Worm (Caenorhabditis elegans) whole organism, L1 larva: ENCODE results near the gene pup-2.

Experiments used
- C04F5.9 ChIP-seq: sonication (generic microtip); optimal IDR thresholded peaks from 2 replicates; lab custom pipeline; 2016; ENCODE audit warnings: missing genetic modification characterization, missing compliant biosample characterization
- C34B4.2 ChIP-seq: sonication (generic microtip); optimal IDR thresholded peaks from 2 replicates; lab custom pipeline; 2017; ENCODE audit warnings: mild to moderate bottlenecking, missing genetic modification characterization, missing compliant biosample characterization
- F16B12.6 ChIP-seq: fragments of 150-350 bp; optimal IDR thresholded peaks from 2 replicates; lab custom pipeline; 2014; ENCODE audit warnings: missing biosample characterization, missing genetic modification characterization
- Y116A8C.19 ChIP-seq: sonication (generic microtip); optimal IDR thresholded peaks from 2 replicates; lab custom pipeline; 2016; ENCODE audit warnings: missing compliant biosample characterization, missing genetic modification characterization, borderline replicate concordance
- aha-1 ChIP-seq: fragments of 150-350 bp; optimal IDR thresholded peaks from 2 replicates; lab custom pipeline; 2014; ENCODE audit warnings: missing biosample characterization, missing genetic modification characterization
- aly-2 ChIP-seq: fragments of 150-350 bp; optimal IDR thresholded peaks from 2 replicates; lab custom pipeline; 2014; ENCODE audit warnings: missing biosample characterization, missing genetic modification characterization
- blmp-1 ChIP-seq: fragments of 150-350 bp; optimal IDR thresholded peaks from 2 replicates; lab custom pipeline; 2014; ENCODE audit warnings: missing biosample characterization, missing genetic modification characterization
- ceh-8 ChIP-seq: fragments of 200-800 bp; sonication (Bioruptor generic); optimal IDR thresholded peaks from 2 replicates; lab custom pipeline; 2018; ENCODE audit warnings: mild to moderate bottlenecking, missing genetic modification characterization, moderate library complexity, missing compliant biosample characterization
- ceh-88 ChIP-seq: fragments of 200-800 bp; sonication (Bioruptor generic); IDR thresholded peaks from 2 replicates; pipeline ENCODE4 v1.3.6; 2022; ENCODE audit warnings: missing genetic modification characterization, missing compliant biosample characterization
- ces-1 ChIP-seq: fragments of 150-350 bp; optimal IDR thresholded peaks from 2 replicates; lab custom pipeline; 2014; ENCODE audit warnings: missing biosample characterization, missing genetic modification reagents, missing genetic modification characterization
- dpl-1 ChIP-seq, 3 experiments: fragments of 150-350 bp in 2 of 3; sonication (generic microtip) in 1 of 3; optimal IDR thresholded peaks; 2 replicates each; lab custom pipeline; 2014 to 2017; ENCODE audit warnings: missing biosample characterization in 3 of 3, missing genetic modification characterization in 3 of 3, missing genetic modification reagents in 3 of 3
- dsc-1 ChIP-seq: sonication (generic microtip); optimal IDR thresholded peaks from 2 replicates; lab custom pipeline; 2016; ENCODE audit warnings: mild to moderate bottlenecking, missing genetic modification characterization, missing compliant biosample characterization
- efl-1 ChIP-seq, 4 experiments: fragments of 150-350 bp; optimal IDR thresholded peaks in 3 of 4; peaks in 1 of 4; 1 replicate in 1 of 4; 2 replicates in 3 of 4; lab custom pipeline; 2014; ENCODE audit warnings: missing biosample characterization in 2 of 4, missing genetic modification characterization in 2 of 4, missing genetic modification reagents in 2 of 4
- efl-3 ChIP-seq: fragments of 200-800 bp; sonication (Bioruptor generic); optimal IDR thresholded peaks from 2 replicates; lab custom pipeline; 2018; ENCODE audit warnings: mild to moderate bottlenecking, missing genetic modification characterization, missing compliant biosample characterization
- elt-2 ChIP-seq: sonication (generic microtip); optimal IDR thresholded peaks from 2 replicates; lab custom pipeline; 2016; ENCODE audit warnings: missing genetic modification characterization, mild to moderate bottlenecking, inconsistent platforms, missing compliant biosample characterization, missing genetic modification reagents
- elt-3 ChIP-seq, 6 experiments: fragments of 150-350 bp in 1 of 6; sonication (generic microtip); optimal IDR thresholded peaks; 2 replicates each; lab custom pipeline; 2017 to 2018; ENCODE audit warnings: missing biosample characterization in 6 of 6, missing genetic modification characterization in 6 of 6, inconsistent platforms in 1 of 6
- ets-5 ChIP-seq: fragments of 200-800 bp; sonication (Bioruptor generic); IDR thresholded peaks from 2 replicates; pipeline ENCODE4 v1.3.6; 2022; ENCODE audit warnings: missing genetic modification characterization, missing compliant biosample characterization
- fkh-4 ChIP-seq: sonication (generic microtip); optimal IDR thresholded peaks from 2 replicates; lab custom pipeline; 2016; ENCODE audit warnings: missing compliant biosample characterization, missing genetic modification characterization, borderline replicate concordance
- hlh-17 ChIP-seq: fragments of 200-800 bp; sonication (Bioruptor generic); optimal IDR thresholded peaks from 2 replicates; lab custom pipeline; 2018; ENCODE audit warnings: missing genetic modification characterization, mild to moderate bottlenecking, missing compliant biosample characterization, moderate library complexity, borderline replicate concordance
- hpl-2 ChIP-seq: fragments of 150-350 bp; optimal IDR thresholded peaks from 2 replicates; lab custom pipeline; 2014; ENCODE audit warnings: missing biosample characterization, missing genetic modification reagents, missing genetic modification characterization
- isw-1 ChIP-seq: fragments of 200-800 bp; sonication (Bioruptor generic); IDR thresholded peaks from 2 replicates; pipeline ENCODE4 v1.3.6; 2022; ENCODE audit warnings: missing genetic modification characterization, missing compliant biosample characterization
- jun-1 ChIP-seq: fragments of 150-350 bp; optimal IDR thresholded peaks from 2 replicates; lab custom pipeline; 2014; ENCODE audit warnings: missing biosample characterization, missing genetic modification reagents, missing genetic modification characterization
- lin-14 ChIP-seq: fragments of 200-800 bp; sonication (Bioruptor generic); optimal IDR thresholded peaks from 2 replicates; lab custom pipeline; 2018; ENCODE audit warnings: mild to moderate bottlenecking, missing genetic modification characterization, moderate library complexity, missing compliant biosample characterization
- lin-15B ChIP-seq: fragments of 150-350 bp; sonication (generic microtip); optimal IDR thresholded peaks from 3 replicates; lab custom pipeline; 2014; ENCODE audit warnings: missing biosample characterization, missing genetic modification characterization
- lin-39 ChIP-seq: fragments of 150-350 bp; optimal IDR thresholded peaks from 2 replicates; lab custom pipeline; 2014; ENCODE audit warnings: missing biosample characterization, missing genetic modification reagents, missing genetic modification characterization
- lir-3 ChIP-seq: sonication (generic microtip); optimal IDR thresholded peaks from 2 replicates; lab custom pipeline; 2016; ENCODE audit warnings: mild to moderate bottlenecking, missing genetic modification characterization, moderate library complexity, missing compliant biosample characterization; ENCODE audit not compliant: poor library complexity
- lsy-2 ChIP-seq, 2 experiments: fragments of 150-350 bp; optimal IDR thresholded peaks; 2 replicates each; lab custom pipeline; 2014; ENCODE audit warnings: missing biosample characterization in 2 of 2, missing genetic modification characterization in 2 of 2
- mab-9 ChIP-seq: fragments of 200-800 bp; sonication (Bioruptor generic); IDR thresholded peaks from 2 replicates; pipeline ENCODE4 v1.3.6; 2022; ENCODE audit warnings: missing genetic modification reagents, missing genetic modification characterization, missing compliant biosample characterization
- mep-1 ChIP-seq: fragments of 150-350 bp; optimal IDR thresholded peaks from 2 replicates; lab custom pipeline; 2014; ENCODE audit warnings: missing biosample characterization, missing genetic modification characterization
- nhr-11 ChIP-seq: fragments of 150-350 bp; optimal IDR thresholded peaks from 2 replicates; lab custom pipeline; 2014; ENCODE audit warnings: missing biosample characterization, missing genetic modification characterization
- nhr-12 ChIP-seq: sonication (generic microtip); optimal IDR thresholded peaks from 2 replicates; lab custom pipeline; 2017; ENCODE audit warnings: missing biosample characterization, missing genetic modification characterization
- nhr-19 ChIP-seq: fragments of 200-800 bp; sonication (Bioruptor generic); conservative IDR thresholded peaks from 2 replicates; pipeline ENCODE4 v1.3.6; 2022; ENCODE audit warnings: missing genetic modification characterization, missing compliant biosample characterization
- nhr-20 ChIP-seq: sonication (generic microtip); optimal IDR thresholded peaks from 2 replicates; lab custom pipeline; 2016; ENCODE audit warnings: mild to moderate bottlenecking, missing genetic modification characterization, missing compliant biosample characterization
- nhr-71 ChIP-seq: sonication (generic microtip); optimal IDR thresholded peaks from 2 replicates; lab custom pipeline; 2016; ENCODE audit warnings: mild to moderate bottlenecking, missing genetic modification characterization, moderate library complexity, missing compliant biosample characterization
- nhr-77 ChIP-seq: fragments of 150-350 bp; optimal IDR thresholded peaks from 2 replicates; lab custom pipeline; 2014; ENCODE audit warnings: missing biosample characterization, missing genetic modification characterization
- nhr-85 ChIP-seq: sonication (generic microtip); peaks from one replicate; lab custom pipeline; 2016; ENCODE audit warnings: missing genetic modification characterization, inconsistent platforms, missing compliant biosample characterization
- pax-3 ChIP-seq: fragments of 200-800 bp; sonication (Bioruptor generic); optimal IDR thresholded peaks from 2 replicates; lab custom pipeline; 2018; ENCODE audit warnings: mild to moderate bottlenecking, missing genetic modification characterization, moderate library complexity, missing compliant biosample characterization
- pqm-1 ChIP-seq: sonication (generic microtip); optimal IDR thresholded peaks from 3 replicates; lab custom pipeline; 2017; ENCODE audit warnings: missing biosample characterization, missing genetic modification characterization
- snu-23 ChIP-seq: sonication (generic microtip); optimal IDR thresholded peaks from 2 replicates; lab custom pipeline; 2016; ENCODE audit warnings: missing genetic modification characterization, missing compliant biosample characterization
- swsn-7 ChIP-seq: sonication (generic microtip); optimal IDR thresholded peaks from 2 replicates; lab custom pipeline; 2016; ENCODE audit warnings: missing genetic modification characterization, missing compliant biosample characterization
- tbx-2 ChIP-seq: sonication (generic microtip); optimal IDR thresholded peaks from 2 replicates; lab custom pipeline; 2016; ENCODE audit warnings: missing genetic modification characterization, missing compliant biosample characterization
- vab-15 ChIP-seq: sonication (generic microtip); optimal IDR thresholded peaks from 2 replicates; lab custom pipeline; 2017; ENCODE audit warnings: missing genotype, mild to moderate bottlenecking, missing genetic modification characterization, missing compliant biosample characterization
- xbp-1 ChIP-seq: sonication (generic microtip); optimal IDR thresholded peaks from 2 replicates; lab custom pipeline; 2016; ENCODE audit warnings: missing genetic modification characterization, missing compliant biosample characterization
- zip-4 ChIP-seq: fragments of 200-800 bp; sonication (Bioruptor generic); optimal IDR thresholded peaks from 2 replicates; lab custom pipeline; 2018; ENCODE audit warnings: mild to moderate bottlenecking, missing genetic modification characterization, moderate library complexity, missing compliant biosample characterization
- ztf-11 ChIP-seq, 2 experiments: sonication (generic microtip); optimal IDR thresholded peaks; 2 replicates each; lab custom pipeline; 2016 to 2017; ENCODE audit warnings: missing genetic modification characterization in 2 of 2, missing biosample characterization in 1 of 2, missing compliant biosample characterization in 1 of 2

The pup-2 gene

DNA sequence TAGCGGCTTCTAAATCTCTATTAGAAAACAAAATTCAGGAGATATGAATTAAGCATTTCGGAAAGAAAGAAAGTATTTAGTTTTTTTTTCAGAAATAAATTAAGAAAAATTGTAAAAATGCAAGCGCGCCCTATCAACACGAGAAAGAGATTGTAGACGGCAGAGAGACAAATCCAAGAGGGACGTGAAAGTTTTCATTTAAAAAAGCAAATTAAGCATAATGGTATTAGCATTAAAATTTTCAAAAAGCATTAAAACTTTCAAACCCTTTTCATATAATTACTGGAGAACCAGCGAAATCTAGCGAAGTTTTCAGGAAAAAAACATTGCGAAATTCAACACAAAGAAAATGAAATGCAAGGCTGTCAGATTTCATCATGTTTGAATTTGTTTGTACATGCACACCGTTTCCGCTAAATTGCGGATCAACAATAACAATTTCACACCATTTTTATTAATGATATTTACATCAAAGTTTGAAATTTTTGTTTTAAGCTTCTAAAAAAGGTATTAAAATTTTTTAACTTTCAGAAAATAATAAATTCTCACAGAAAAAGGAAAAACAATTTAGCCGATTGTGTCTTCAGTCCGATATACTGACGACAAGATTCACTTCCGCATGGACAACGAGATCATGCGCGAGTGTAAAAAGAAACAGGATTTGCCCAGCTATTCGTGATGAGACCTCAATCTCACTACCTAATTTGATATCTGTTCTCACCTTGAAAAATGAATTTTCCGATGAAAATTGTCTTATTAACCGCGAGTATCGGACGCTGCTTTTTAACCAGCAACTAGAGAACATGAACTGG is 22.7 kb upstream of the pup-2 start, which contains the start of gene gars-1 (continued):
- TF ChIP-seq lin-39 (tag; lab: Kevin White, UChicago) (no peak), hpl-2 (GFP tag; lab: Kevin White, UChicago) (no peak), elt-2 (tag; lab: Kevin White, UChicago) (no peak), blmp-1 (tag; lab: Kevin White, UChicago) (peak; percentile 70), dsc-1 (tag; lab: Kevin White, UChicago) (no peak), isw-1 (GFP tag; lab: Robert Waterston, UW) (no peak), lin-15B (peak; percentile 9), nhr-12 (tag; lab: Kevin White, UChicago) (no peak), nhr-11 (no peak), Y116A8C.19 (tag; lab: Kevin White, UChicago) (no peak), aha-1 (tag; lab: Kevin White, UChicago) (no peak), lin-14 (GFP tag; lab: Kevin White, UChicago) (no peak), F16B12.6 (tag; lab: Kevin White, UChicago) (no peak), zip-4 (GFP tag; lab: Kevin White, UChicago) (peak; percentile 82), elt-3 (tag; optimal IDR thresholded peaks at IDR 0.05; lab: Kevin White, UChicago) (no peak), lir-3 (tag; lab: Kevin White, UChicago) (no peak), tbx-2 (tag; lab: Kevin White, UChicago) (no peak), C34B4.2 (tag; lab: Kevin White, UChicago) (no peak), vab-15 (tag; lab: Kevin White, UChicago) (no peak), fkh-4 (no peak), nhr-85 (tag; lab: Kevin White, UChicago) (peak; percentile 25), xbp-1 (tag; lab: Kevin White, UChicago) (no peak)
- TF ChIP-seq, all 84 proteins: peak for 15

DNA sequence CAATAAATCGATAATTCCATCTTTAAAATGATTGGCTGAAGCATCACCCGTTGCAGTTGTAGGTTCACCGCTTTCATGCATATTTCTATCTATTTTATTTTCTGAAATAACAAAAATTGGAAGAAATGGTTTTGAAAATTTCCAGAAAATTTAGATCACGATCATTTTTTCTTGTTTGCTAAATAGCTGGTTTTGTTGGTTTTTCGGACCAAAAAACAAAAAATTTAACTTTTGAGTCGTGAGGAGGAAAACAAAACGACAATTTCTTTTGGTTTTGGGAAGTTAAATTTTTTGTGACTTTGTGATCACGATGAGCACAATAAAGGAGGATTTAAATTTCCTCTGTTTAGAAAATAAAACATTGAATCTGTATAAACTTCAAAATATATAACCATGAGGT is 20.5 kb upstream of the pup-2 start, which contains the start of gene T10F2.2:
Gene T10F2.2, minus strand, starts transcription at position 101 of the 400 bp plus-strand sequence.
- TF ChIP-seq isw-1 (GFP tag; lab: Robert Waterston, UW) (no peak), efl-1 (optimal IDR thresholded peaks at IDR 0.05; lab: Kevin White, UChicago) (no peak), efl-1 (GFP tag; optimal IDR thresholded peaks at IDR 0.05 in 1 of 2; lab: Kevin White, UChicago) (no peak), pax-3 (tag; lab: Kevin White, UChicago) (no peak), mep-1 (no peak), pqm-1 (tag; lab: Kevin White, UChicago) (no peak), nhr-12 (tag; lab: Kevin White, UChicago) (no peak), vab-15 (tag; lab: Kevin White, UChicago) (no peak), ceh-8 (GFP tag; lab: Kevin White, UChicago) (no peak), nhr-11 (no peak), nhr-19 (GFP tag; lab: Robert Waterston, UW) (no peak), ces-1 (no peak), jun-1 (tag; lab: Kevin White, UChicago) (no peak), swsn-7 (tag; lab: Kevin White, UChicago) (no peak), C04F5.9 (tag; lab: Kevin White, UChicago) (no peak), ztf-11 (tag; optimal IDR thresholded peaks at IDR 0.05; lab: Kevin White, UChicago) (no peak), aly-2 (no peak), mab-9 (GFP tag; lab: Robert Waterston, UW) (no peak), nhr-77 (tag; lab: Kevin White, UChicago) (no peak), snu-23 (no peak)

DNA sequence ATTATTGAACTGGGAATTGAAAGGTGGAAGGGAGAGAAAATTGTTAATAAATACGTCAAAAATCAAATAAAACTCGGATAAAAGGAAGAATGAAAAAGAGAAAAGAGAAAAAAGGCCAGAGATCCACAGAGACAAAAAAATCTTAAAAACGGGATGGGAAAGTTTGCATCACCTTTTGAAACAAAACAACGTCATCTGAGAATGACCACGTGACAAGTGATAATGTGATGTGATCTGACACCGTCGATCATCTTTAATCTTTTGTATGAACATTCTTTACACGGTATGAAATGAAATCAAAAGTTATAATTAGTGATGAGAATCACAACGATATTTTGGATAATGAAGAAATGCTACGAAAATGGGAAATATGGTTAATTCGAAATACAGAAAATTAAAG is 20.0 kb upstream of the pup-2 start:
- peak; percentile 15 for TF ChIP-seq nhr-71 (tag; lab: Kevin White, UChicago)
- TF ChIP-seq efl-3 (GFP tag; lab: Kevin White, UChicago) = no peak
- no peak for TF ChIP-seq ets-5
- TF ChIP-seq snu-23 = peak; percentile 42
- TF ChIP-seq blmp-1 (tag; lab: Kevin White, UChicago) = peak; percentile 81
- no peak for TF ChIP-seq xbp-1 (tag; lab: Kevin White, UChicago)
- peak in 1 of 6 experiments; percentile 50 for TF ChIP-seq elt-3 (tag; optimal IDR thresholded peaks at IDR 0.05; lab: Kevin White, UChicago)
- TF ChIP-seq ceh-88 (GFP tag; lab: Robert Waterston, UW) = no peak
- TF ChIP-seq mab-9 (GFP tag; lab: Robert Waterston, UW) = no peak
- peak; percentile 66 for TF ChIP-seq nhr-85 (tag; lab: Kevin White, UChicago)
- TF ChIP-seq mep-1 = no peak
- TF ChIP-seq tbx-2 (tag; lab: Kevin White, UChicago) = peak; percentile 24
- no peak for TF ChIP-seq jun-1 (tag; lab: Kevin White, UChicago)
- TF ChIP-seq isw-1 (GFP tag; lab: Robert Waterston, UW) = no peak
- no peak for TF ChIP-seq F16B12.6 (tag; lab: Kevin White, UChicago)
- TF ChIP-seq dpl-1 (GFP tag; optimal IDR thresholded peaks at IDR 0.05; lab: Kevin White, UChicago) = peak in 1 of 3 experiments; percentile 15
- TF ChIP-seq hlh-17 (GFP tag; lab: Kevin White, UChicago) = no peak
- TF ChIP-seq lsy-2 (tag; optimal IDR thresholded peaks at IDR 0.05; lab: Kevin White, UChicago) = no peak
- peak; percentile 44 for TF ChIP-seq nhr-20 (tag; lab: Kevin White, UChicago)
